Worm (Caenorhabditis elegans) whole organism, mixed stage, embryonic: ENCODE measurements around the gene C12D8.21.

Source experiments
- bed-3 ChIP-seq: fragments of 200-800 bp; sonication (Bioruptor generic); optimal IDR thresholded peaks from 3 replicates; lab custom pipeline; 2018; ENCODE audit warnings: mild to moderate bottlenecking, missing genetic modification characterization, moderate library complexity, missing compliant biosample characterization
- ceh-43 ChIP-seq: fragments of 200-800 bp; sonication (Bioruptor generic); optimal IDR thresholded peaks from 2 replicates; lab custom pipeline; 2018; ENCODE audit warnings: mild to moderate bottlenecking, missing genetic modification characterization, moderate library complexity, missing compliant biosample characterization
- ceh-83 ChIP-seq: fragments of 200-800 bp; sonication (Bioruptor generic); optimal IDR thresholded peaks from 2 replicates; lab custom pipeline; 2018; ENCODE audit warnings: mild to moderate bottlenecking, missing genetic modification characterization, missing compliant biosample characterization
- cnd-1 ChIP-seq: fragments of 200-800 bp; sonication (Bioruptor generic); optimal IDR thresholded peaks from 2 replicates; lab custom pipeline; 2018; ENCODE audit warnings: mild to moderate bottlenecking, missing genetic modification characterization, missing compliant biosample characterization
- lin-32 ChIP-seq: fragments of 200-800 bp; sonication (Bioruptor generic); optimal IDR thresholded peaks from 2 replicates; lab custom pipeline; 2018; ENCODE audit warnings: mild to moderate bottlenecking, missing genetic modification characterization, missing compliant biosample characterization
- mab-5 ChIP-seq: fragments of 150-350 bp; optimal IDR thresholded peaks from 2 replicates; lab custom pipeline; 2014; ENCODE audit warnings: missing biosample characterization, missing genetic modification characterization
- mls-2 ChIP-seq: sonication (generic microtip); optimal IDR thresholded peaks from 2 replicates; lab custom pipeline; 2016; ENCODE audit warnings: mild to moderate bottlenecking, missing genetic modification characterization, moderate library complexity, missing compliant biosample characterization
- nhr-76 ChIP-seq: sonication (generic microtip); optimal IDR thresholded peaks from 2 replicates; lab custom pipeline; 2017; ENCODE audit warnings: missing biosample characterization, missing genetic modification characterization
- pha-4 ChIP-seq: fragments of 150-350 bp; optimal IDR thresholded peaks from 2 replicates; lab custom pipeline; 2018; ENCODE audit warnings: missing biosample characterization, missing genetic modification reagents, missing genetic modification characterization
- snpc-4 ChIP-seq: fragments of 150-350 bp; optimal IDR thresholded peaks from 2 replicates; lab custom pipeline; 2014; ENCODE audit warnings: missing biosample characterization, missing genetic modification characterization
- unc-39 ChIP-seq: fragments of 150-350 bp; optimal IDR thresholded peaks from 2 replicates; lab custom pipeline; 2014; ENCODE audit warnings: missing biosample characterization, missing genetic modification characterization
- unc-62 ChIP-seq: fragments of 150-350 bp; optimal IDR thresholded peaks from 2 replicates; lab custom pipeline; 2014; ENCODE audit warnings: missing biosample characterization, missing genetic modification reagents, missing genetic modification characterization

C12D8.21 gene

DNA sequence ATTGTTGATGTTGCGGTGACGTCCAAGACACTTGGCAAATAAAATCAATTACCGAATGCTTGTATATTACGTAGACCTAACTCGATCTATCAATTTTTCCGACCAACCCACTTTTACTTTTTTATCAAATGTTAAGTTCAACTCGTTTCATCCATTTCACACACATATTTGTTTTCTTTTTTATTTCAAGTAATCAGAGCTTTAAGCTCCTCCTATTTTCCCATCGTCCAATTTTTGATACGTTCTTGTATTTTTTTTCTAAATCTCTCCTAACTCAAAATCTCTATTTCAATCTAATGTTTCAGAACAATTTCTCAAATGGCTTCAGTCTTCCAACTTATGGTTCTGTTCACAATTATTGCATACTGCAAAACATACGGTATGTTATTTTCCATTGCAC, 42.6 kb downstream of the C12D8.21 start, which contains the start of gene ZK856.6:
Gene ZK856.6 (plus strand): TSS at position 301 of the 400 bp plus-strand sequence.
- no peak for TF ChIP-seq ceh-83
- no peak for TF ChIP-seq bed-3 (GFP tag; lab: Kevin White, UChicago)
- TF ChIP-seq snpc-4 (tag; lab: Kevin White, UChicago), result no peak

DNA sequence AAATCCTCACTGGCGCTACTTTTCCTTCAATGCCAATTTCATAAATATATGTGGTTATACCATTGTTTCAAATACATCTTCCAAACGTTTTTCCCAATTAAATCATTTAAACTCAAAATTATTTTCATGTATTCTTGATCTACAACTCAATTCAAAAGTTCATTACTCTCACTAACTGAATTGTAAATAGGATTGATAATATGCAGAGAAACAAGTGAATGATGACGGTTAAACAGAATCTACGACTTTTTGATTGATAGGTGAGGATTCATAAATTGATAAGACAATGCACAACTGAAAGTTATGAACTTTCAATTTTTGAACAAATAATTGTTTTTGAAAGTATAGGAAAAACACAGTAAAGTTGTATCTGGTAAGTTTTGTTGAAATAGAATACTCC, 49.7 kb downstream of the C12D8.21 start:
- no peak for TF ChIP-seq unc-39 (tag; lab: Kevin White, UChicago)
- no peak for TF ChIP-seq mab-5
- TF ChIP-seq nhr-76, result no peak
- no peak for TF ChIP-seq ceh-83
- no peak for TF ChIP-seq unc-62 (GFP tag; lab: Kevin White, UChicago)
- no peak for TF ChIP-seq cnd-1 (tag; lab: Kevin White, UChicago)
- no peak for TF ChIP-seq lin-32 (GFP tag; lab: Kevin White, UChicago)
- no peak for TF ChIP-seq ceh-43 (GFP tag; lab: Kevin White, UChicago)
- TF ChIP-seq pha-4 (tag; lab: Kevin White, UChicago), result no peak
- no peak for TF ChIP-seq mls-2 (tag; lab: Kevin White, UChicago)
